Fruit fly (Drosophila melanogaster): ENCODE data around the gene ph-d.

ph-d gene

dm6 chrX:2149478-2149877 is 26.4 kb upstream of the ph-d start, which contains the start of gene bcn92 (continued):
- TF ChIP-seq pdm3 (GFP tag; optimal IDR thresholded peaks at IDR 0.05) (no peak), CG11294 (GFP tag; IDR thresholded peaks at IDR 0.05) (no peak), vri (GFP tag; optimal IDR thresholded peaks at IDR 0.05) (peak; percentile 62), CG8632 (GFP tag; optimal IDR thresholded peaks at IDR 0.05) (no peak), topi (GFP tag; optimal IDR thresholded peaks at IDR 0.05) (peak; percentile 38), CG3032 (tag; optimal IDR thresholded peaks at IDR 0.05) (no peak), CG10669 (GFP tag; optimal IDR thresholded peaks at IDR 0.05) (no peak)

dm6 chrX:2148671-2149070 is 25.6 kb upstream of the ph-d start:
- TF ChIP-seq CG10631 (GFP tag; optimal IDR thresholded peaks at IDR 0.05): no peak
- TF ChIP-seq svp (GFP tag): peak; percentile 25

dm6 chrX:2147475-2147874 is 24.4 kb upstream of the ph-d start:
- TF ChIP-seq dac (GFP tag; optimal IDR thresholded peaks at IDR 0.05): no peak
- no peak for TF ChIP-seq Eip75B (GFP tag; optimal IDR thresholded peaks at IDR 0.05)
- peak; percentile 96 for TF ChIP-seq svp (GFP tag)

- peak; percentile 6 for TF ChIP-seq Lpt (GFP tag; optimal IDR thresholded peaks at IDR 0.05)
- TF ChIP-seq Blimp-1 (GFP tag; optimal IDR thresholded peaks at IDR 0.05): no peak
- peak; percentile 24 for TF ChIP-seq Eip78C (GFP tag)
- peak; percentile 36; the same call in 1 of the 3 replicates for TF ChIP-seq CG6163 (GFP tag; IDR thresholded peaks at IDR 0.05)
- no peak for TF ChIP-seq CG10669 (GFP tag; optimal IDR thresholded peaks at IDR 0.05)
- TF ChIP-seq CG8119 (GFP tag; IDR thresholded peaks at IDR 0.05): peak; percentile 28; the same call in 2 of the 3 replicates
- TF ChIP-seq CG32006 (GFP tag; optimal IDR thresholded peaks at IDR 0.05): peak; percentile 0
- peak; percentile 69 for TF ChIP-seq eg (GFP tag; IDR thresholded peaks at IDR 0.05)
Measured at dm6 chrX:2146574-2146973, 23.5 kb upstream of the ph-d start.

dm6 chrX:2145690-2146470 is 22.8 kb upstream of the ph-d start:
- peak; percentile 9 for TF ChIP-seq CG8632 (GFP tag; optimal IDR thresholded peaks at IDR 0.05)
- TF ChIP-seq vri (GFP tag; optimal IDR thresholded peaks at IDR 0.05): peak; percentile 40
- no peak for TF ChIP-seq CG6163 (GFP tag; IDR thresholded peaks at IDR 0.05)
- TF ChIP-seq dsx (GFP tag; optimal IDR thresholded peaks at IDR 0.05; ENCODE audit: poor library complexity, severe bottlenecking): peak; percentile 13
- TF ChIP-seq Hr4 (GFP tag; optimal IDR thresholded peaks at IDR 0.05): peak; percentile 52
- peak; percentile 65 for TF ChIP-seq Ets21C (GFP tag; optimal IDR thresholded peaks at IDR 0.05)
- peak; percentile 62 for TF ChIP-seq CG15336 (GFP tag; IDR thresholded peaks at IDR 0.05)
- TF ChIP-seq Hr39 (GFP tag; optimal IDR thresholded peaks at IDR 0.05): peak; percentile 78
- peak; percentile 89 for TF ChIP-seq Eip78C (GFP tag)
- TF ChIP-seq CG3919 (GFP tag; optimal IDR thresholded peaks at IDR 0.05): peak; percentile 51
- peak; percentile 62 for TF ChIP-seq pdm3 (GFP tag; optimal IDR thresholded peaks at IDR 0.05)
- TF ChIP-seq CG1621 (tag; optimal IDR thresholded peaks at IDR 0.05): peak; percentile 2
- peak; percentile 45 for TF ChIP-seq CG7368 (GFP tag; optimal IDR thresholded peaks at IDR 0.05)
- peak; percentile 39 for TF ChIP-seq CG11762 (GFP tag; optimal IDR thresholded peaks at IDR 0.05; ENCODE audit: insufficient read depth)
- TF ChIP-seq CG10669 (GFP tag; optimal IDR thresholded peaks at IDR 0.05): peak; percentile 12
- TF ChIP-seq fd85E (GFP tag; optimal IDR thresholded peaks at IDR 0.05): no peak
- no peak for TF ChIP-seq CG9139 (GFP tag; optimal IDR thresholded peaks at IDR 0.05)
- peak; percentile 37 for TF ChIP-seq achi (GFP tag; optimal IDR thresholded peaks at IDR 0.05)
- peak; percentile 45 for TF ChIP-seq fd59A (GFP tag; optimal IDR thresholded peaks at IDR 0.05)
- peak; percentile 48 for TF ChIP-seq dac (GFP tag; optimal IDR thresholded peaks at IDR 0.05)
- TF ChIP-seq CG6792 (GFP tag; optimal IDR thresholded peaks at IDR 0.05): peak; percentile 52
- peak; percentile 47 for TF ChIP-seq Sox14 (GFP tag; optimal IDR thresholded peaks at IDR 0.05)
- peak; percentile 59 for TF ChIP-seq OdsH (GFP tag; optimal IDR thresholded peaks at IDR 0.05)
- no peak for TF ChIP-seq Hr38 (GFP tag; optimal IDR thresholded peaks at IDR 0.05)
- TF ChIP-seq CG16779 (tag; optimal IDR thresholded peaks at IDR 0.05): no peak
- no peak for TF ChIP-seq Blimp-1 (GFP tag; optimal IDR thresholded peaks at IDR 0.05)
- TF ChIP-seq spab (GFP tag; optimal IDR thresholded peaks at IDR 0.05): peak; percentile 4
- TF ChIP-seq cyc (GFP tag; optimal IDR thresholded peaks at IDR 0.05): peak; percentile 65
- peak; percentile 76 for TF ChIP-seq esn (GFP tag; optimal IDR thresholded peaks at IDR 0.05)
- peak; percentile 67 for TF ChIP-seq topi (GFP tag; optimal IDR thresholded peaks at IDR 0.05)
- TF ChIP-seq CG10631 (GFP tag; optimal IDR thresholded peaks at IDR 0.05): peak; percentile 47
- peak; percentile 52 for TF ChIP-seq CG4318 (GFP tag; optimal IDR thresholded peaks at IDR 0.05)
- TF ChIP-seq Gug (GFP tag; IDR thresholded peaks at IDR 0.05): peak; percentile 49; the same call in 1 of the 2 replicates

All from whole organism, prepupa.